Worm (Caenorhabditis elegans): ENCODE data around the gene F49E8.6.

DNA sequence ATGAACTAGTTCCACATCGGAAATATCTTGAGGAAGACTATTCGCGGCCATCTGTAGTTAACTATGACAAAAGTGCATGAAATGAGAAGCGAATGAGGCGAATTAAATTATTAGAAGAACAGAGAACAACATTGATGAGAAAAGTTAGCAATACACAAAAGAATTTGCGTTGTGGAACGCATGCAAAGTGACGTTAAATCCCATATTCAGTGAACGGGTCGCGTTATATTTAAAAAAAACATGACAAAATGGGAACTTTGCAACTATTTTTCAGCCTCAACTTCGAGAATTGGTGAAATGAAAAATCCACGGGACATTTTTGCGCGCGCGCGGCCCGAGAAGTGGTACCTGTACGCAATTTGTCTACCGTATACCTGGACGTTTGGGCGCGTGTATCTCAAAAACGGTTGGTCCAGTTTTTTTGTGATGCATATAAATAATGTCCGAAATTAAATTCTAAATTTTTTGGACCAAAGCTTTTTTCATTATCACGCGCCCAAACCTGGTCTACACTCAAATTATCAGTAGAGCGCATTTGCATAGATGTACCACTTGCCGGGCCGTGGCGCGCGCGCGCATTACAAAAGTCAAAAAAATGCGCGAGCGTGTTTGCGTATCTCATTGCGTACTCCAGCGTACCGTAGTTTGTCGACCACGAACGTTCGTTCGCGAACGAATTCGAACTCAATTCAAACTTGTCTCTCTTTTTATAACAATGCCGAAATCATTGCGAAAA, 6.5 kb downstream of the F49E8.6 start, which contains the start of the genes cdd-2 and oef-1:
- TF ChIP-seq elt-3 (tag; optimal IDR thresholded peaks at IDR 0.05) (no peak), alr-1 (tag; optimal IDR thresholded peaks at IDR 0.05) (no peak), lin-39 (tag; optimal IDR thresholded peaks at IDR 0.05) (no peak), sem-4 (tag; optimal IDR thresholded peaks at IDR 0.05) (no peak), ama-1 (optimal IDR thresholded peaks at IDR 0.05) (no peak), skn-1 (tag; optimal IDR thresholded peaks at IDR 0.05) (no peak), elt-1 (tag; optimal IDR thresholded peaks at IDR 0.05) (no peak), gmeb-1 (tag; optimal IDR thresholded peaks at IDR 0.05) (no peak), peb-1 (tag; optimal IDR thresholded peaks at IDR 0.05) (no peak), nhr-11 (tag; optimal IDR thresholded peaks at IDR 0.05) (no peak), nhr-237 (tag; optimal IDR thresholded peaks at IDR 0.05) (no peak)

Data from whole organism, L2 larva.